Worm (Caenorhabditis elegans): ENCODE measurements around the gene K09C4.4.

DNA sequence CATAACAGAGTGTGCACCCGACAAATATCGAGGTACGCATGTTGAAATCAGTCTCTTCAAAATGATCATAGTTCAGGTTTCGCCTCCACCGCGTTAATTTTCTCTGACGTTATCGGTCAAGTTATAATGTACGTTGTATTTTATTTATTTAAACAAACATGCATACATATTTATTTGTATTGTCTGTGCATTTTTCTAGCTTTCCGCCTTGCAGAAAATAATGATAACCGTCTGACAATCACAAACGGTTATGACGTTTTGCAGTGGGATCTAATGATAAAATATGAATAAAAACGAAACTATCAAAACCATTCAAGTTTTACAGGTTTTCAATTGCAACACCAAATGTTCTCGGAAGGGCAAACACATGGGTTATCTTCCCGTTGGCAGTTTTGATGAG lies 6.1 kb upstream of the K09C4.4 start:
- TF ChIP-seq nhr-23 (tag; optimal IDR thresholded peaks at IDR 0.05) (no peak), egl-5 (tag; optimal IDR thresholded peaks at IDR 0.05) (no peak), nhr-11 (tag; optimal IDR thresholded peaks at IDR 0.05) (no peak), lin-39 (tag; optimal IDR thresholded peaks at IDR 0.05) (no peak), tbx-2 (tag; optimal IDR thresholded peaks at IDR 0.05) (no peak), unc-62 (GFP tag; optimal IDR thresholded peaks at IDR 0.05) (no peak), R02D3.7 (tag; optimal IDR thresholded peaks at IDR 0.05) (no peak)

All from whole organism, L3 larva.